Worm (Caenorhabditis elegans) whole organism, midembryonic: ENCODE data around the gene scl-7.

Source experiments
- T22C8.4 ChIP-seq: fragments of 200-800 bp; sonication (Bioruptor generic); IDR thresholded peaks from 2 replicates; pipeline ENCODE4 v1.3.6; 2022; ENCODE audit warnings: missing genetic modification characterization, missing compliant biosample characterization
- cog-1 ChIP-seq: sonication (generic microtip); optimal IDR thresholded peaks from 2 replicates; lab custom pipeline; 2016; ENCODE audit warnings: missing genetic modification characterization, missing compliant biosample characterization
- flt-1 ChIP-seq: fragments of 200-800 bp; sonication (Bioruptor generic); IDR thresholded peaks from 2 replicates; pipeline ENCODE4 v1.3.6; 2022; ENCODE audit warnings: missing genetic modification characterization, missing compliant biosample characterization
- klf-2 ChIP-seq: fragments of 200-800 bp; sonication (Bioruptor generic); conservative IDR thresholded peaks from 2 replicates; pipeline ENCODE4 v1.3.6; 2022; ENCODE audit warnings: missing genetic modification reagents, missing genetic modification characterization, missing compliant biosample characterization
- med-1 ChIP-seq: sonication (generic microtip); optimal IDR thresholded peaks from 2 replicates; lab custom pipeline; 2017; ENCODE audit warnings: missing genetic modification characterization, mild to moderate bottlenecking, missing compliant biosample characterization, antibody characterized with exemption, missing genetic modification reagents; ENCODE audit not compliant: insufficient read depth
- ref-1 ChIP-seq: fragments of 200-800 bp; sonication (Bioruptor generic); conservative IDR thresholded peaks from 2 replicates; pipeline ENCODE4 v1.3.6; 2022; ENCODE audit warnings: missing genetic modification reagents, missing genetic modification characterization, missing compliant biosample characterization
- tab-1 ChIP-seq: fragments of 200-800 bp; sonication (Bioruptor generic); IDR thresholded peaks from 2 replicates; pipeline ENCODE4 v1.3.6; 2022; ENCODE audit warnings: missing genetic modification characterization, missing compliant biosample characterization
- ztf-23 ChIP-seq: fragments of 200-800 bp; sonication (Bioruptor generic); IDR thresholded peaks from 2 replicates; pipeline ENCODE4 v1.3.6; 2022; ENCODE audit warnings: missing genetic modification reagents, missing genetic modification characterization, missing compliant biosample characterization
- ztf-29 ChIP-seq: fragments of 200-800 bp; sonication (Bioruptor generic); IDR thresholded peaks from 2 replicates; pipeline ENCODE4 v1.3.6; 2022; ENCODE audit warnings: missing genetic modification reagents, missing genetic modification characterization, missing compliant biosample characterization

The scl-7 gene

ce11 chrIV:13070142-13070541 lies at the start of gene scl-7:
Gene scl-7 (plus strand): TSS chrIV:13070442.
- TF ChIP-seq tab-1 (no peak), T22C8.4 (GFP tag; lab: Robert Waterston, UW) (no peak)

DNA sequence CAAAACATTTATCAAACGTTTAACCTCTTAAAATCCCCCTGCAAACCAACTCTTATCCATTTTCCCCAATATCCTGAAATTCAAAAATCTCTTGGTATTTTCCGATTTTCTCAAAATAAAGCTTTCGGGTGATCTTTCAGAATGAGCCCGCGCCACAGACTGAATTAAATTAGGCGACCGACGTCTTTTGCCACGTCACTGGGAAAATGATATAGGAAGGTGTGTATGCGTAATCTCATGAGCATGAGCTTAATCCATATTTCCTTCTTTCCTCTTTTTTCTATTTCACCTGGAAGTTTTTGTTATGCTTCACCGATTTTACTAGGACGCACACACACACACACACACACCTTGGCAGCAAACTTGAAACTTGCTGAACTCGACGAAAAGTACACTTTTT lies 49.2 kb upstream of the scl-7 start:
- TF ChIP-seq med-1 (GFP tag; lab: Kevin White, UChicago): no peak
- no peak for TF ChIP-seq klf-2
- no peak for TF ChIP-seq ref-1
- no peak for TF ChIP-seq cog-1

DNA sequence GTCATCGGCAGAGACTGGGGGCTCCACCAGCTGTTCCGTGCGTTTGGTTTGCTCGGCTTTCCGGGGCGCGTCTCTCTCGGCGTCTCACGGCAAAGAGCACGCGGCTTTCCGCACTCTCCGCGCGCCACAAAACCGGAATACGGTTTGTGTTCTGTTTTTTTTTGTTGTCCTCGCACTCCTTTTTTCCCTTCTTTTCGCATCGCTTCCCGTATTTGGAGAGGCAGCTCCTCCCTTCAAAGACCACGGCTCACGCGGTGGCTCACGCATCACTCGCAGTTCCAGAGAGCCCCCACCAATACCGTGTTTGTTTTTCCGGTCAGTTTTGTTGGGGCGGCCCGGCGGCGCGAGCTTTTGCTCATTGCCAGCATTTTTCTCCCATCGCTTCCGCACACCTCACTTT lies 47.4 kb upstream of the scl-7 start:
- TF ChIP-seq T22C8.4 (GFP tag; lab: Robert Waterston, UW): no peak
- TF ChIP-seq ztf-23 (GFP tag; lab: Robert Waterston, UW): 0 out of 2 replicates have a peak, but pooled peaks have one; percentile 21

DNA sequence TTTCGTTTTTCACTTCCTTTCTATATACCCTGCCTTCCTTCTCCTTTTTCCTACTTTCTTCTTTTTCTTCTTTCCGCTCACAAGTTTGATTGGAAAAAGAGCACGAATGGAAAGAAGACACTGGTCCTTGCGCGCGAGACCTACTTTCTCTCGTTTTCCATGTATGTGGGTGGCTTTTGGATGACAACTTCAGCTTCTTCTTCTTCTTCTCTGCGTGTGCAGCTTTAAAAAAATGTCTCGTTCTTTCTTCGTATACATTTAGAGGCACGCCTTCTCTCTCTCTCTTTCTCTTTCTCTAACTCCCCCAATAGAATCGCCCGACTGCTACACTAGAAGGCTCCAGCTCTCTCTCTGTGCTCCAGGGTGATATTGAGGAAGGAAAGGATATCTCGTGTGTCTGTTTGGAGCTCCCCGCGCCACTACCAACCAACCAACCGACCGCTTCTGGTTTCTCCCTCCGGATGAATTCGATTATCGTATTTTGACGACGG lies 44.3 kb upstream of the scl-7 start:
- TF ChIP-seq ref-1 (no peak), T22C8.4 (GFP tag; lab: Robert Waterston, UW) (no peak), tab-1 (no peak), ztf-23 (GFP tag; lab: Robert Waterston, UW) (no peak), flt-1 (GFP tag; lab: Robert Waterston, UW) (no peak)

- TF ChIP-seq T22C8.4 (GFP tag; lab: Robert Waterston, UW) (no peak), med-1 (GFP tag; lab: Kevin White, UChicago) (no peak), tab-1 (no peak), flt-1 (GFP tag; lab: Robert Waterston, UW) (no peak), ref-1 (no peak), cog-1 (no peak), ztf-23 (GFP tag; lab: Robert Waterston, UW) (no peak), ztf-29 (GFP tag; lab: Robert Waterston, UW) (no peak), klf-2 (no peak)
These were observed 43.5 kb upstream of the scl-7 start for ce11 chrIV:13026762-13027161.

DNA sequence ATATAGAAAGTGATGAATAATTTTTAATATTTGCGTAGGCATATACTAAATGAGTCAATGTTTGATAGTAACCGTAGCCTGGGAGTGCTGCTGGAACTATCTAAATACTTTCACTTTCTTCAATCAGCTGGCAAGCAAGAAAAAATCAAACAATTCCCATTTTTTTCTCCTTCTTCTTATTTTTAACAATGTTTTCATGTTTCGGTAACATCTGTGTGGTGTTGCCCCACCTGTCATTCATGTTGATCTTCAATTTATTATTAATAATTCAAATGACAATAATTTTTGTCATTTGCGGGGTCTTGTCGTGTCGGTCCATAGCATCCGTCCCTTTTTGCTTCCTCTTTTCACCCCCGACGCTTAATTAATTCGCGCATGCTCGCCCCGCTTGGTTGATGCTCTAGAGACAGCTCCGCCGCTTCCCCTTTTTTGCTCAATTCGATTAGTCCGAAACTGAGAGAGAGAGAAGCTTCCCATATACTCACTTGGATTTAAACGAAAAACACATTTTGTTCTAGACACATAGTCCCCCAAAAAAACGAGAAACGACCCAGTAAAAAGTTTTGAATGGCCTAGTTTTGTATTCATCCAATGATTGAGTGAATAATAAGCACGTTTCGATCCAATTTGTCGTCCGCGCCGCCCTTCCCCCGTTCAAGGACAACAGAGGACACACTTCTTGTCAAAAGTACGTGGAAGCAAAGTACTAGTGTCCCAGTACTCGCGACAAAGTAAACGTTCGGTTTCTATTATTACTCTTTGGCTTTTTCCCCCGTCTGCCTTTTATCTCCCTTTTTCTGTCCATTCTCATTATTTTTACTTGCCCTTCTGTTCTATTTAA lies 42.2 kb upstream of the scl-7 start:
- no peak for TF ChIP-seq tab-1
- peak; percentile 6 for TF ChIP-seq cog-1

DNA sequence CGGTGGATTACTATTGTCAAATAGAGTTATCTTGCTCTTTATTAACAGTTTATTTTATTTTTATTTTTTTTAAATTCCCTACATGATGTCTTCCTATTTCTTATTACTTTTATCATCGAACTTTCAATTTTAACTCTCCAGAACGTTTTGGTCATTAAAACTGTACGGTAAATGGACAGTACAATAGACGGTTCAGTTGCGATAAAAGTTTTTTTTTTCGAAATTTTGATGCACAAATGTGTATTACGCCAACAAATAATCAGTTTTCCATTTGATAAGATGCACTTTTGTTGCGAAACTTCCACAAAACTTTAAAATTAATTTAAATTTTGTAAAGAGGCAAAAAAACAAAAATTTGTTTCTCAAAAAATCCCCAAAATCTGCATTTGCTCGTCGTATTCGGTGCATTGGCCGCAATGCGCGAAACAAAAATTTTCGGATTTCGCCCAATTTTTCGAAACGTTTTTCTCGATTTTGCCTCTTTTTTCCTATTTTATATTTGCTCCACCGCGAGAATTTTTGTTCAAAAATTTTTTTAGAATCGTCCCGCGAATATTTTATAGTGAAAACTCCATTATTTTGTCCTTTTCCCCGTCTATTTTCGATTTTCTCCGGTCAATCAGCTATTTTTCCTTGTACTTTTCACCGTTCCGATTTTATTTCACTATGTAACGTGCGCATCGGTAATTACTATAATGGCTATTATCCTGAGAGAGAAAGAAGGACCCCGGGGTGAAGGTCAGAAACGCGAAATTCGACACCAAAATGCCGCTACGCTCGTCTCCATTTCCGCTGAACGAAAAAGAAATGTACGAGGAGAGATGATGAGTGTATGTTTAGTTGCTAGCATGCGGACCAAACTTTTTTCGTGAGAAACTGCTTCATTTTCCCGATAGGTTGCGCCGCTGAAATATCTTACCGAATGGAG lies 41.2 kb upstream of the scl-7 start:
- TF ChIP-seq cog-1: no peak
- no peak for TF ChIP-seq med-1 (GFP tag; lab: Kevin White, UChicago)
- no peak for TF ChIP-seq ztf-23 (GFP tag; lab: Robert Waterston, UW)
- no peak for TF ChIP-seq flt-1 (GFP tag; lab: Robert Waterston, UW)
- TF ChIP-seq tab-1: no peak
- TF ChIP-seq T22C8.4 (GFP tag; lab: Robert Waterston, UW): no peak
- TF ChIP-seq ztf-29 (GFP tag; lab: Robert Waterston, UW): no peak
- no peak for TF ChIP-seq ref-1
- no peak for TF ChIP-seq klf-2

DNA sequence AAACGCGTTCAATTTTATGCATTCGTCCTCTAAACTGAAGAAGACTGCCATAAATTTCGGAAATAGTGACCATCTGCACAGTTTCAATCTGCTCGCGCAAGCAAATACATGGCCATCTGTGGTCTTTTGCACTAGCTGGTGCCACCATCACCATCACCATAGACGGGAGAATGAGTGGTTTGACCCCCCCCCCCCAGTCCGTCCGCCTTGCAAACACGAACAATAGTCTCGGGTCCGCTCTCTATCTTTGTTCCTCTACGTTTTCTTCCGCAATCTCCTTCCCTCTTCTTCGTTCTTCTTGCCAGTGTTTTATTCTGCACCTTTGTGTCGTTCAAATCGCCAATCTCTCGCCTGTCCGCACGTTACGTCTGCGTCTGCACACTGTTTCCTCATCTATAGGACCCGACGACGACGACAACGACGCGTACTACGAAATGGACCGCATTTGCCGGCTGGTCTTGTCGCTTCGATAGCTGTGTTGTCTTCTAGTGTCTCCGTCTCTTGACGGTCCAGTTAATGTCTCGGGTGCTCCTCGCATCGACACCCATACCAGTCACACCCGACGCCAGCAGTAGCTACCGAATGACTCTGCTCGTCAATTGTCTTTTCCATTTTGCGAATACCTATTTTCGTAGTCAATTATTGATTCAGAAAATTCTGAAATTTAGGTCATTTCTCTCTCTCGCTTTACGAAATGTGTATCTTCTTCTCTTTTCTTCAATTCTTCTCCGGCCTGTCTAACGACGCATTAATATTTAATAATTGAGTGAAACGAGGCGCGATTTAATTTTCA lies 40.4 kb upstream of the scl-7 start:
- TF ChIP-seq med-1 (GFP tag; lab: Kevin White, UChicago) (no peak), T22C8.4 (GFP tag; lab: Robert Waterston, UW) (no peak), flt-1 (GFP tag; lab: Robert Waterston, UW) (0 out of 2 replicates have a peak, but pooled peaks have one; percentile 3), tab-1 (0 out of 2 replicates have a peak, but pooled peaks have one; percentile 49), cog-1 (peak; percentile 46), ztf-23 (GFP tag; lab: Robert Waterston, UW) (no peak; the same call in 1 of the 2 replicates), klf-2 (no peak)

ce11 chrIV:13030467-13031299 lies 39.6 kb upstream of the scl-7 start:
- TF ChIP-seq flt-1 (GFP tag; lab: Robert Waterston, UW): no peak
- peak; percentile 20 for TF ChIP-seq cog-1
- TF ChIP-seq tab-1: 0 out of 2 replicates have a peak, but pooled peaks have one; percentile 63
